Fruit fly (Drosophila melanogaster): ENCODE measurements around the gene bbg.
A peak's percentile ranks its signal among the peaks of the same experiment; 100 is the strongest.

bbg gene

DNA sequence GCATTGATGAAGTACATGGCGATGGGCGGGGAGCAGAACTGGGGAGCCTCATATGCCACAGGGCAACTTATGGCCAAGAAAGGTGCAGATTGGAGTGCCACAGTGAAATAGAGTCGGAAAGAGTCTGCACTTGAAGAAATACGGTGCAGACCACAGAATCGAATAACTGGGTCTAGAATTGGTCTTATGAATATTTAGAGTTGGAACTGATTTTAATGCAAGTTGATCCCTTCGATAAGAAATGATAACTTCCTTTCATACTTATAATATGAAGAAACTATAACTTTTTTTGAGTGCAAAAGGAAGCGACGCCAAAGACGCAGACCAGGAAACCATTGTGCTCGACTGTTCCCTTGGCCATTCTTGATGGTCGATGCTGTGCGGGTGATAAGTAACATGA is 161.6 kb downstream of the bbg start:
- TF ChIP-seq CG3919 (GFP tag; optimal IDR thresholded peaks at IDR 0.05) (peak; percentile 75), CG15336 (GFP tag; IDR thresholded peaks at IDR 0.05) (peak; percentile 45), CG11762 (GFP tag; optimal IDR thresholded peaks at IDR 0.05; ENCODE audit: insufficient read depth) (peak; percentile 10), CG6854 (GFP tag; optimal IDR thresholded peaks at IDR 0.05) (peak; percentile 42), Sox14 (GFP tag; optimal IDR thresholded peaks at IDR 0.05) (peak; percentile 84), Eip93F (GFP tag; optimal IDR thresholded peaks at IDR 0.05) (no peak), CG6276 (GFP tag; optimal IDR thresholded peaks at IDR 0.05) (peak; percentile 14), CG8119 (GFP tag; IDR thresholded peaks at IDR 0.05) (peak; percentile 71), lz (GFP tag; optimal IDR thresholded peaks at IDR 0.05) (peak; percentile 65), achi (GFP tag; optimal IDR thresholded peaks at IDR 0.05) (peak; percentile 80), dac (GFP tag; optimal IDR thresholded peaks at IDR 0.05) (no peak), Ets96B (tag; optimal IDR thresholded peaks at IDR 0.05) (peak; percentile 89), Sox102F (GFP tag; optimal IDR thresholded peaks at IDR 0.05) (peak; percentile 77), CG34406 (GFP tag; optimal IDR thresholded peaks at IDR 0.05) (peak; percentile 55), Met (GFP tag; optimal IDR thresholded peaks at IDR 0.05) (peak; percentile 68), Blimp-1 (GFP tag; optimal IDR thresholded peaks at IDR 0.05) (peak; percentile 40), OdsH (GFP tag; optimal IDR thresholded peaks at IDR 0.05) (peak; percentile 71), pdm3 (GFP tag; optimal IDR thresholded peaks at IDR 0.05) (peak; percentile 77), acj6 (GFP tag; optimal IDR thresholded peaks at IDR 0.05) (peak; percentile 77), CG11902 (GFP tag; optimal IDR thresholded peaks at IDR 0.05) (peak; percentile 50), esn (GFP tag; optimal IDR thresholded peaks at IDR 0.05) (peak; percentile 77), CG1621 (tag; optimal IDR thresholded peaks at IDR 0.05) (peak; percentile 86), Hr38 (GFP tag; optimal IDR thresholded peaks at IDR 0.05) (no peak), CG8632 (GFP tag; optimal IDR thresholded peaks at IDR 0.05) (peak; percentile 62), Hr4 (GFP tag; optimal IDR thresholded peaks at IDR 0.05) (peak; percentile 48), eg (GFP tag; IDR thresholded peaks at IDR 0.05) (peak; percentile 20; the same call in 1 of the 3 replicates), CG16779 (tag; optimal IDR thresholded peaks at IDR 0.05) (peak; percentile 49), CG3032 (tag; optimal IDR thresholded peaks at IDR 0.05) (peak; percentile 81), cyc (GFP tag; optimal IDR thresholded peaks at IDR 0.05) (peak; percentile 34), CG6163 (GFP tag; IDR thresholded peaks at IDR 0.05) (peak; percentile 91), fkh (GFP tag; optimal IDR thresholded peaks at IDR 0.05) (no peak), ss (GFP tag; optimal IDR thresholded peaks at IDR 0.05) (peak; percentile 86), CG11294 (GFP tag; IDR thresholded peaks at IDR 0.05) (no peak), CG10669 (GFP tag; optimal IDR thresholded peaks at IDR 0.05) (peak; percentile 69), spab (GFP tag; optimal IDR thresholded peaks at IDR 0.05) (peak; percentile 82), fd59A (GFP tag; optimal IDR thresholded peaks at IDR 0.05) (peak; percentile 88), Ets21C (GFP tag; optimal IDR thresholded peaks at IDR 0.05) (peak; percentile 45), Smox (GFP tag; optimal IDR thresholded peaks at IDR 0.05) (peak; percentile 72), CG4318 (GFP tag; optimal IDR thresholded peaks at IDR 0.05) (peak; percentile 6), Eip78C (GFP tag) (peak; percentile 93), net (GFP tag; optimal IDR thresholded peaks at IDR 0.05) (peak; percentile 59), CG9139 (GFP tag; optimal IDR thresholded peaks at IDR 0.05) (peak; percentile 80), Gug (GFP tag; IDR thresholded peaks at IDR 0.05) (peak; percentile 40), vri (GFP tag; optimal IDR thresholded peaks at IDR 0.05) (peak; percentile 44), dsx (GFP tag; optimal IDR thresholded peaks at IDR 0.05; ENCODE audit: poor library complexity, severe bottlenecking) (peak; percentile 90), Lpt (GFP tag; optimal IDR thresholded peaks at IDR 0.05) (no peak), CG7368 (GFP tag; optimal IDR thresholded peaks at IDR 0.05) (peak; percentile 51), Sox15 (GFP tag; optimal IDR thresholded peaks at IDR 0.05) (peak; percentile 50), Eip75B (GFP tag; optimal IDR thresholded peaks at IDR 0.05) (peak; percentile 85), CG10631 (GFP tag; optimal IDR thresholded peaks at IDR 0.05) (peak; percentile 83), CG31627 (GFP tag; optimal IDR thresholded peaks at IDR 0.05) (peak; percentile 73), fd85E (GFP tag; optimal IDR thresholded peaks at IDR 0.05) (no peak)

All from whole organism, prepupa.